Fruit fly (Drosophila melanogaster) whole organism: ENCODE results near the gene kni.

Source experiments
- CG8478 ChIP-seq: fragments of >200 bp; optimal IDR thresholded peaks from 2 replicates; lab custom pipeline; 2018; ENCODE audit warnings: inconsistent platforms
- Dll ChIP-seq: fragments of >200 bp; optimal IDR thresholded peaks from 2 replicates; lab custom pipeline; 2017
- pan ChIP-seq: fragments of >200 bp; optimal IDR thresholded peaks from 2 replicates; lab custom pipeline; 2017
- psq ChIP-seq: fragments of >200 bp; optimal IDR thresholded peaks from 2 replicates; lab custom pipeline; 2017
- usp ChIP-seq: fragments of >200 bp; optimal IDR thresholded peaks from 2 replicates; lab custom pipeline; 2017; ENCODE audit warnings: missing biosample characterization, missing genetic modification characterization, mixed read lengths

- TF ChIP-seq psq (lab: Kevin White, UChicago) (no peak), CG8478 (no peak), Dll (lab: Kevin White, UChicago) (no peak), pan (lab: Kevin White, UChicago) (no peak), usp (GFP tag; lab: Kevin White, UChicago) (no peak)
Observed at dm6 chr3L:20690074-20690473, 5.1 kb downstream of the kni start.
